Fruit fly (Drosophila melanogaster) Kc167 (cell line): ENCODE measurements around the gene cl.

Experiments used
- Myc ChIP-seq: fragments of >200 bp; optimal IDR thresholded peaks from 2 replicates; lab custom pipeline; 2017; ENCODE audit warnings: missing external identifiers
- Sin3A ChIP-seq: fragments of >200 bp; optimal IDR thresholded peaks from 2 replicates; lab custom pipeline; 2018; ENCODE audit warnings: missing external identifiers
- h ChIP-seq: fragments of >200 bp; optimal IDR thresholded peaks from 3 replicates; lab custom pipeline; 2018; ENCODE audit warnings: missing external identifiers
- psq ChIP-seq: fragments of >200 bp; optimal IDR thresholded peaks from 2 replicates; lab custom pipeline; 2017; ENCODE audit warnings: missing external identifiers
- ttk ChIP-seq: sonication (Bioruptor generic); optimal IDR thresholded peaks from 2 replicates; lab custom pipeline; 2017; ENCODE audit warnings: missing external identifiers

DNA sequence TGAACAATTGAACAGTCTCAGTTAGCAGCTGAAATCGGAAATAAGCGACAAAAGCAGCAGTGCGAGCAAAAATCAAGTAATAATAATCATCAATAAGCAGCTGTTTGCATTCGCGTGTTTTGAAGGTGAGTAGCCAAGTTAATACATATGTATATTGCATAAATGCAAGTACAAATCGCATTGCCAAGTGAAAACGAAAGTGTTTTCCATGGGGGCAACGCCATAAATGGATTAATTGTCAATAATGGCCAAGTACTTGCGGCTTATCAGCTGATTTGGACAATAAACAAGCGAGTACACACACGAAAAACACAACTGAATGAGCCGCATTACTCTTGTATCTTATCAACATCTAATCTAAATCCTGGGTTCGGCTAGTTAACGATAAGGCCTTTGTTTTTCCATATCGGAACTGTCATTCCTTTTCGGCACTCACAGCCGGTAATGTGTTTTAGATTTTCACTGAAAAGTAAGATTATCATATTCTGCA, 27.4 kb downstream of the cl start:
- TF ChIP-seq h (lab: Kevin White, UChicago), result no peak
- no peak for TF ChIP-seq psq (lab: Kevin White, UChicago)
- no peak for TF ChIP-seq Sin3A (lab: Kevin White, UChicago)
- TF ChIP-seq Myc, result no peak
- no peak for TF ChIP-seq ttk (lab: Kevin White, UChicago)
